Fruit fly (Drosophila melanogaster): ENCODE results near the gene CarT.

DNA sequence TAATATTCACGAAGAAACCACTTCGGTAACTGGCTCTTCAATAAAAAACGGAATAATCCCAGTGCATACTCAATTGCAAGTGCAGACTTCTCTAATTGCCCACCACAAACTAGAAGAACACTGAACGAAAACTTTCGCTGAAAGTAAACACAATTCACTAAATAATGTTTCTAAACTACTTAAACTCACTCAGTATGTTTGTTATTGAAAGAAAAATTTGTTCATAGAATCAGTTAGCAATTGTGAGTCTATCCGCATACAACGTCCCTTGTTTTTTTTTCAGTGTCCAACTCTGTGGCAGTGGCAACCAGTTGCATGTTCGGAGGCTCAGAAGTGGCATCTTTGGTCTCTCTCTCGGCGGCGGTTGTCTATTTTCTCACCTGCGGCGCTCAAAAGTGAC, 8.6 kb downstream of the CarT start:
- TF ChIP-seq CG10274 (GFP tag; optimal IDR thresholded peaks at IDR 0.05) (no peak), CG34224 (GFP tag; IDR thresholded peaks at IDR 0.05; ENCODE audit: partially characterized antibody) (no peak), sima (GFP tag; optimal IDR thresholded peaks at IDR 0.05) (no peak), CG5245 (GFP tag; optimal IDR thresholded peaks at IDR 0.05) (no peak), CG6813 (GFP tag; optimal IDR thresholded peaks at IDR 0.05) (no peak), vfl (GFP tag; optimal IDR thresholded peaks at IDR 0.05) (no peak), Atf-2 (GFP tag; optimal IDR thresholded peaks at IDR 0.05) (no peak)
